Fruit fly (Drosophila melanogaster) whole organism, embryonic: ENCODE results near the gene dj-1beta.

Source experiments
- Atf6 ChIP-seq: fragments of 200-800 bp; sonication (Bioruptor generic); IDR thresholded peaks from 2 replicates; pipeline ENCODE4 v1.3.6; 2022; ENCODE audit warnings: missing biosample characterization, missing genetic modification characterization
- BtbVII ChIP-seq: fragments of 200-800 bp; sonication (Bioruptor generic); optimal IDR thresholded peaks from 3 replicates; lab custom pipeline; 2017; ENCODE audit warnings: missing biosample characterization, mild to moderate bottlenecking, missing genetic modification characterization
- CG10147 ChIP-seq: fragments of 200-800 bp; sonication (Bioruptor generic); optimal IDR thresholded peaks from 2 replicates; lab custom pipeline; 2019; ENCODE audit warnings: missing biosample characterization, mild to moderate bottlenecking, missing genetic modification characterization, moderate library complexity
- CG1024 ChIP-seq: fragments of 200-800 bp; sonication (Bioruptor generic); IDR thresholded peaks from 2 replicates; pipeline ENCODE4 v1.3.6; 2022; ENCODE audit warnings: missing biosample characterization, missing genetic modification characterization
- CG12299 ChIP-seq: fragments of 200-800 bp; sonication (Bioruptor generic); optimal IDR thresholded peaks from 2 replicates; lab custom pipeline; 2018; ENCODE audit warnings: missing biosample characterization, mild to moderate bottlenecking, missing genetic modification characterization
- CG12659 ChIP-seq: fragments of 200-800 bp; sonication (Bioruptor generic); optimal IDR thresholded peaks from 3 replicates; lab custom pipeline; 2017; ENCODE audit warnings: mild to moderate bottlenecking, missing biosample characterization, missing genetic modification reagents, missing genetic modification characterization
- CG13624 ChIP-seq: fragments of 200-800 bp; sonication (Bioruptor generic); optimal IDR thresholded peaks from 2 replicates; lab custom pipeline; 2016; ENCODE audit warnings: missing biosample characterization, missing genetic modification characterization
- CG14014 ChIP-seq: fragments of 200-800 bp; sonication (Bioruptor generic); IDR thresholded peaks from 2 replicates; pipeline ENCODE4 v1.3.6; 2022; ENCODE audit warnings: missing biosample characterization, missing genetic modification characterization
- CG17361 ChIP-seq: fragments of 200-800 bp; sonication (Bioruptor generic); IDR thresholded peaks from 3 replicates; pipeline ENCODE4 v1.3.6; 2022; ENCODE audit warnings: missing biosample characterization, missing genetic modification characterization
- CG17568 ChIP-seq: fragments of 200-800 bp; sonication (Bioruptor generic); optimal IDR thresholded peaks from 2 replicates; lab custom pipeline; 2018; ENCODE audit warnings: missing biosample characterization, mild to moderate bottlenecking, missing genetic modification characterization, moderate library complexity
- CG3065 ChIP-seq: fragments of 200-800 bp; sonication (Bioruptor generic); optimal IDR thresholded peaks from 2 replicates; lab custom pipeline; 2016; ENCODE audit warnings: missing biosample characterization, missing genetic modification characterization
- CG3163 ChIP-seq: fragments of 200-800 bp; sonication (Bioruptor generic); optimal IDR thresholded peaks from 3 replicates; lab custom pipeline; 2016; ENCODE audit warnings: missing biosample characterization, missing genetic modification characterization
- CG3847 ChIP-seq: fragments of 200-800 bp; sonication (Bioruptor generic); IDR thresholded peaks from 2 replicates; pipeline ENCODE4 v1.3.6; 2022; ENCODE audit warnings: missing biosample characterization, missing genetic modification characterization
- CG4360 ChIP-seq: fragments of 200-800 bp; sonication (Bioruptor generic); IDR thresholded peaks from 2 replicates; pipeline ENCODE4 v1.3.6; 2022; ENCODE audit warnings: missing biosample characterization, missing genetic modification characterization
- CG7271 ChIP-seq: fragments of 200-800 bp; sonication (Bioruptor generic); optimal IDR thresholded peaks from 2 replicates; lab custom pipeline; 2018; ENCODE audit warnings: missing biosample characterization, mild to moderate bottlenecking, missing genetic modification characterization, moderate library complexity
- CG7372 ChIP-seq: fragments of 200-800 bp; sonication (Bioruptor generic); IDR thresholded peaks from 2 replicates; pipeline ENCODE4 v1.3.6; 2022; ENCODE audit warnings: missing biosample characterization, missing genetic modification characterization
- CG7963 ChIP-seq: fragments of 200-800 bp; sonication (Bioruptor generic); IDR thresholded peaks from 3 replicates; pipeline ENCODE4 v1.3.6; 2022; ENCODE audit warnings: missing biosample characterization, missing genetic modification characterization; ENCODE audit not compliant: partially characterized antibody
- CG9215 ChIP-seq: fragments of 200-800 bp; sonication (Bioruptor generic); IDR thresholded peaks from 2 replicates; pipeline ENCODE4 v1.3.6; 2022; ENCODE audit warnings: missing biosample characterization, missing genetic modification characterization
- CG9817 ChIP-seq: fragments of 200-800 bp; sonication (Bioruptor generic); optimal IDR thresholded peaks from 2 replicates; lab custom pipeline; 2018; ENCODE audit warnings: missing biosample characterization, mild to moderate bottlenecking, missing genetic modification characterization, moderate library complexity
- Chrac-16 ChIP-seq: fragments of 200-800 bp; sonication (Bioruptor generic); optimal IDR thresholded peaks from 3 replicates; lab custom pipeline; 2016; ENCODE audit warnings: missing biosample characterization, missing genetic modification characterization
- Doc3 ChIP-seq: fragments of 200-800 bp; sonication (Bioruptor generic); IDR thresholded peaks from 3 replicates; pipeline ENCODE4 v1.3.6; 2022; ENCODE audit warnings: missing biosample characterization, missing genetic modification characterization; ENCODE audit not compliant: partially characterized antibody
- Fer3 ChIP-seq: fragments of 200-800 bp; sonication (Bioruptor generic); optimal IDR thresholded peaks from 2 replicates; lab custom pipeline; 2018; ENCODE audit warnings: missing biosample characterization, mild to moderate bottlenecking, missing genetic modification characterization, moderate library complexity
- H2.0 ChIP-seq: fragments of 200-800 bp; sonication (Bioruptor generic); IDR thresholded peaks from 2 replicates; pipeline ENCODE4 v1.3.6; 2022; ENCODE audit warnings: missing biosample characterization, missing genetic modification characterization
- HmgD ChIP-seq: fragments of 200-800 bp; sonication (Bioruptor generic); optimal IDR thresholded peaks from 3 replicates; lab custom pipeline; 2016; ENCODE audit warnings: missing biosample characterization, missing genetic modification characterization
- MBD-R2 ChIP-seq: fragments of 200-800 bp; sonication (Bioruptor generic); IDR thresholded peaks from 2 replicates; pipeline ENCODE4 v1.3.6; 2022; ENCODE audit warnings: missing biosample characterization, missing genetic modification characterization
- MESR4 ChIP-seq: fragments of 200-800 bp; sonication (Bioruptor generic); optimal IDR thresholded peaks from 2 replicates; lab custom pipeline; 2018; ENCODE audit warnings: missing biosample characterization, mild to moderate bottlenecking, missing genetic modification characterization, moderate library complexity
- Mes4 ChIP-seq: fragments of 200-800 bp; sonication (Bioruptor generic); optimal IDR thresholded peaks from 2 replicates; lab custom pipeline; 2016; ENCODE audit warnings: missing biosample characterization, missing genetic modification characterization
- NK7.1 ChIP-seq: fragments of 200-800 bp; sonication (Bioruptor generic); optimal IDR thresholded peaks from 3 replicates; lab custom pipeline; 2016; ENCODE audit warnings: missing biosample characterization, missing genetic modification characterization
- al ChIP-seq: fragments of 200-800 bp; sonication (Bioruptor generic); IDR thresholded peaks from 2 replicates; pipeline ENCODE4 v1.3.6; 2022; ENCODE audit warnings: missing biosample characterization, missing genetic modification characterization
- amos ChIP-seq: fragments of 200-800 bp; sonication (Bioruptor generic); IDR thresholded peaks from 2 replicates; pipeline ENCODE4 v1.3.6; 2022; ENCODE audit warnings: missing biosample characterization, missing genetic modification characterization; ENCODE audit not compliant: partially characterized antibody
- bsh ChIP-seq, 2 experiments: fragments of 200-800 bp; sonication (Bioruptor generic); optimal IDR thresholded peaks; 2 replicates each; lab custom pipeline; 2017 to 2018; ENCODE audit warnings: mild to moderate bottlenecking in 2 of 2, missing biosample characterization in 2 of 2, missing genetic modification characterization in 2 of 2, moderate library complexity in 1 of 2
- cato ChIP-seq: fragments of 200-800 bp; sonication (Bioruptor generic); optimal IDR thresholded peaks from 2 replicates; lab custom pipeline; 2016; ENCODE audit warnings: missing biosample characterization, missing genetic modification characterization, borderline replicate concordance
- cwo ChIP-seq: fragments of 200-800 bp; sonication (Bioruptor generic); optimal IDR thresholded peaks from 3 replicates; lab custom pipeline; 2017; ENCODE audit warnings: missing biosample characterization, missing genetic modification characterization, mild to moderate bottlenecking, moderate library complexity, missing genetic modification reagents
- dati ChIP-seq: fragments of 200-800 bp; sonication (Bioruptor generic); IDR thresholded peaks from 2 replicates; pipeline ENCODE4 v1.3.6; 2022; ENCODE audit warnings: missing biosample characterization, missing genetic modification characterization
- en ChIP-seq: fragments of 200-800 bp; sonication (Bioruptor generic); optimal IDR thresholded peaks from 2 replicates; lab custom pipeline; 2016; ENCODE audit warnings: missing biosample characterization, missing genetic modification characterization
- gce ChIP-seq: fragments of 200-800 bp; sonication (Bioruptor generic); IDR thresholded peaks from 3 replicates; pipeline ENCODE4 v1.3.6; 2022; ENCODE audit warnings: missing biosample characterization, missing genetic modification characterization
- grau ChIP-seq: fragments of 200-800 bp; optimal IDR thresholded peaks from 3 replicates; lab custom pipeline; 2019; ENCODE audit warnings: missing biosample characterization, mild to moderate bottlenecking, missing genetic modification characterization, moderate library complexity
- hkb ChIP-seq, 2 experiments: fragments of 200-800 bp in 1 of 2; fragments of >200 bp in 1 of 2; sonication (Bioruptor generic) in 1 of 2; IDR thresholded peaks in 1 of 2; optimal IDR thresholded peaks in 1 of 2; 2 replicates each; pipeline versions ENCODE4 v1.3.6 to Lab custom; 2017 to 2022; ENCODE audit warnings: missing biosample characterization in 1 of 2, missing genetic modification characterization in 1 of 2
- lola ChIP-seq, 3 experiments: fragments of >200 bp in 2 of 3; fragments of 200-800 bp in 1 of 3; sonication (Bioruptor generic) in 1 of 3; optimal IDR thresholded peaks; 2 replicates each; lab custom pipeline; 2017 to 2019; ENCODE audit warnings: missing biosample characterization in 3 of 3, missing genetic modification characterization in 3 of 3, mild to moderate bottlenecking in 1 of 3, moderate library complexity in 1 of 3
- luna ChIP-seq: fragments of 200-800 bp; sonication (Bioruptor generic); optimal IDR thresholded peaks from 2 replicates; lab custom pipeline; 2016; ENCODE audit warnings: missing biosample characterization, missing genetic modification characterization
- mirr ChIP-seq: fragments of 200-800 bp; sonication (Bioruptor generic); optimal IDR thresholded peaks from 3 replicates; lab custom pipeline; 2018; ENCODE audit warnings: missing biosample characterization, mild to moderate bottlenecking, missing genetic modification characterization
- nau ChIP-seq: fragments of 200-800 bp; sonication (Bioruptor generic); optimal IDR thresholded peaks from 3 replicates; lab custom pipeline; 2017; ENCODE audit warnings: missing biosample characterization, mild to moderate bottlenecking, missing genetic modification characterization, missing genetic modification reagents
- org-1 ChIP-seq: fragments of 200-800 bp; sonication (Bioruptor generic); optimal IDR thresholded peaks from 2 replicates; lab custom pipeline; 2017; ENCODE audit warnings: missing biosample characterization, missing genetic modification characterization
- p53 ChIP-seq: fragments of 200-800 bp; sonication (Bioruptor generic); optimal IDR thresholded peaks from 2 replicates; lab custom pipeline; 2016; ENCODE audit warnings: missing biosample characterization, missing genetic modification characterization
- pfk ChIP-seq: fragments of 200-800 bp; sonication (Bioruptor generic); optimal IDR thresholded peaks from 2 replicates; lab custom pipeline; 2018; ENCODE audit warnings: missing biosample characterization, mild to moderate bottlenecking, missing genetic modification characterization, moderate library complexity
- sc ChIP-seq, 3 experiments: fragments of >200 bp in 2 of 3; fragments of 200-800 bp in 1 of 3; sonication (Bioruptor generic) in 1 of 3; optimal IDR thresholded peaks; 2 replicates in 2 of 3; 3 replicates in 1 of 3; lab custom pipeline; 2017; ENCODE audit warnings: mild to moderate bottlenecking in 1 of 3, missing biosample characterization in 1 of 3, missing genetic modification characterization in 1 of 3, missing genetic modification reagents in 1 of 3
- slp2 ChIP-seq: fragments of 200-800 bp; sonication (Bioruptor generic); optimal IDR thresholded peaks from 2 replicates; lab custom pipeline; 2016; ENCODE audit warnings: missing biosample characterization, missing genetic modification characterization
- sug ChIP-seq: fragments of 200-800 bp; optimal IDR thresholded peaks from 2 replicates; lab custom pipeline; 2019; ENCODE audit warnings: missing biosample characterization, mild to moderate bottlenecking, missing genetic modification characterization, moderate library complexity
- tup ChIP-seq: fragments of 200-800 bp; sonication (Bioruptor generic); optimal IDR thresholded peaks from 2 replicates; lab custom pipeline; 2016; ENCODE audit warnings: missing biosample characterization, mild to moderate bottlenecking, missing genetic modification characterization, moderate library complexity
- vvl ChIP-seq: fragments of 200-800 bp; sonication (Bioruptor generic); IDR thresholded peaks from 2 replicates; pipeline ENCODE4 v1.3.6; 2022; ENCODE audit warnings: missing biosample characterization, missing genetic modification characterization

dj-1beta gene

dm6 chr3R:30802779-30803178 is 4.1 kb upstream of the dj-1beta start (continued):
- TF ChIP-seq CG9817 (no peak), sug (tag; lab: Kevin White, UChicago) (no peak), org-1 (GFP tag; lab: Kevin White, UChicago) (no peak), CG12659 (GFP tag; lab: Kevin White, UChicago) (peak; percentile 24), CG1024 (GFP tag; lab: Robert Waterston, UW) (no peak), Fer3 (peak; percentile 45), gce (GFP tag; lab: Robert Waterston, UW) (no peak; the same call in 2 of the 3 replicates), luna (GFP tag; lab: Kevin White, UChicago) (no peak), CG12299 (tag; lab: Kevin White, UChicago) (no peak), tup (GFP tag; lab: Kevin White, UChicago) (no peak), cato (GFP tag; lab: Kevin White, UChicago) (no peak), HmgD (GFP tag; lab: Kevin White, UChicago) (no peak), CG7372 (0 out of 2 replicates have a peak, but pooled peaks have one; percentile 12), dati (GFP tag; lab: Robert Waterston, UW) (no peak), CG4360 (GFP tag; lab: Robert Waterston, UW) (no peak), CG14014 (peak; percentile 55; the same call in 1 of the 2 replicates), p53 (GFP tag; lab: Kevin White, UChicago) (no peak), en (GFP tag; lab: Kevin White, UChicago) (no peak), CG3065 (GFP tag; lab: Kevin White, UChicago) (no peak), pfk (GFP tag; lab: Kevin White, UChicago) (no peak), CG3847 (GFP tag; lab: Robert Waterston, UW) (no peak; the same call in 1 of the 2 replicates), CG7963 (GFP tag; lab: Robert Waterston, UW) (no peak), cwo (no peak), CG3163 (no peak), Chrac-16 (no peak), CG17361 (no peak), CG10147 (GFP tag; lab: Kevin White, UChicago) (no peak), CG9215 (GFP tag; lab: Robert Waterston, UW) (no peak), sc (optimal IDR thresholded peaks at IDR 0.05; lab: Kevin White, UChicago) (no peak), sc (GFP tag; optimal IDR thresholded peaks at IDR 0.05; lab: Kevin White, UChicago) (no peak), nau (GFP tag; lab: Kevin White, UChicago) (peak; percentile 2), mirr (GFP tag; lab: Kevin White, UChicago) (peak; percentile 17), al (GFP tag; lab: Robert Waterston, UW) (no peak), NK7.1 (GFP tag; lab: Kevin White, UChicago) (no peak), amos (GFP tag; lab: Robert Waterston, UW) (no peak), grau (no peak), Atf6 (GFP tag; lab: Robert Waterston, UW) (peak; percentile 39; the same call in 1 of the 2 replicates), CG17568 (GFP tag; lab: Kevin White, UChicago) (no peak), BtbVII (GFP tag; lab: Kevin White, UChicago) (no peak), CG13624 (no peak), slp2 (GFP tag; lab: Kevin White, UChicago) (no peak), Doc3 (GFP tag; lab: Robert Waterston, UW) (no peak), MESR4 (GFP tag; lab: Kevin White, UChicago) (no peak), hkb (optimal IDR thresholded peaks at IDR 0.05; lab: Kevin White, UChicago) (no peak), hkb (GFP tag; IDR thresholded peaks at IDR 0.05; lab: Robert Waterston, UW) (peak; percentile 76), Mes4 (GFP tag; lab: Kevin White, UChicago) (no peak), CG7271 (no peak), bsh (GFP tag; optimal IDR thresholded peaks at IDR 0.05; lab: Kevin White, UChicago) (no peak), MBD-R2 (GFP tag; lab: Robert Waterston, UW) (no peak; the same call in 1 of the 2 replicates), vvl (GFP tag; lab: Robert Waterston, UW) (no peak), lola (GFP tag; optimal IDR thresholded peaks at IDR 0.05; lab: Kevin White, UChicago) (no peak), H2.0 (no peak)
